Fruit fly (Drosophila melanogaster) Kc167 (cell line): ENCODE results near the gene Tdg.

Experiments
- Sin3A ChIP-seq: fragments of >200 bp; optimal IDR thresholded peaks from 2 replicates; lab custom pipeline; 2018; ENCODE audit warnings: missing external identifiers
- h ChIP-seq: fragments of >200 bp; optimal IDR thresholded peaks from 3 replicates; lab custom pipeline; 2018; ENCODE audit warnings: missing external identifiers
- insv ChIP-seq: fragments of >200 bp; optimal IDR thresholded peaks from 3 replicates; lab custom pipeline; 2018; ENCODE audit warnings: missing external identifiers
- psq ChIP-seq: fragments of >200 bp; optimal IDR thresholded peaks from 2 replicates; lab custom pipeline; 2017; ENCODE audit warnings: missing external identifiers
- ttk ChIP-seq: sonication (Bioruptor generic); optimal IDR thresholded peaks from 2 replicates; lab custom pipeline; 2017; ENCODE audit warnings: missing external identifiers

dm6 chr4:502510-503087, 55.1 kb downstream of the Tdg start:
- TF ChIP-seq psq (lab: Kevin White, UChicago) (no peak), h (lab: Kevin White, UChicago) (no peak), ttk (no peak), insv (no peak), Sin3A (no peak)
